In genomic region chr4:70127-70904, dm6 we compare ENCODE assay signal across 1 fruit fly cellular context.
TF ChIP-seq lines count a peak whose summit lies in the region.

No protein-coding gene starts in this region.

TF ChIP-seq in whole organism, embryonic, 481 proteins besides CTCF, POLR2A, EP300 and RAD21 (continued from another document):
- TF ChIP-seq CG8359 (GFP tag; optimal IDR thresholded peaks at IDR 0.05; lab: Kevin White, UChicago; ENCODE audit: borderline replicate concordance) (no peak), CG11560 (tag; IDR thresholded peaks at IDR 0.05; lab: Robert Waterston, UW) (no peak), psq (GFP tag; optimal IDR thresholded peaks at IDR 0.05; lab: Kevin White, UChicago) (peak; percentile 38), scrt (GFP tag; optimal IDR thresholded peaks at IDR 0.05; lab: Kevin White, UChicago) (peak; percentile 27), CG15696 (tag; optimal IDR thresholded peaks at IDR 0.05; lab: Kevin White, UChicago) (peak; percentile 32), sob (GFP tag; IDR thresholded peaks at IDR 0.05; lab: Robert Waterston, UW) (no peak), kah (GFP tag; optimal IDR thresholded peaks at IDR 0.05; lab: Kevin White, UChicago) (peak; percentile 92), TFAM (GFP tag; optimal IDR thresholded peaks at IDR 0.05; lab: Kevin White, UChicago) (no peak), gem (tag; optimal IDR thresholded peaks at IDR 0.05; lab: Kevin White, UChicago) (peak; percentile 1), Trl (optimal IDR thresholded peaks at IDR 0.05; lab: Kevin White, UChicago) (peak in 1 of 2 experiments; percentile 5), Trl (GFP tag; optimal IDR thresholded peaks at IDR 0.05; lab: Kevin White, UChicago) (no peak), Blimp-1 (GFP tag; optimal IDR thresholded peaks at IDR 0.05; lab: Kevin White, UChicago) (no peak), NfI (GFP tag; optimal IDR thresholded peaks at IDR 0.05; lab: Kevin White, UChicago) (no peak), CG9437 (GFP tag; optimal IDR thresholded peaks at IDR 0.05; lab: Kevin White, UChicago) (no peak), cato (GFP tag; optimal IDR thresholded peaks at IDR 0.05; lab: Kevin White, UChicago; ENCODE audit: borderline replicate concordance) (no peak), Xbp1 (GFP tag; optimal IDR thresholded peaks at IDR 0.05; lab: Kevin White, UChicago) (no peak), insv (GFP tag; optimal IDR thresholded peaks at IDR 0.05; lab: Kevin White, UChicago) (peak in 1 of 2 experiments; percentile 2), CG11456 (GFP tag; IDR thresholded peaks at IDR 0.05; lab: Robert Waterston, UW) (no peak), disco-r (GFP tag; optimal IDR thresholded peaks at IDR 0.05; lab: Kevin White, UChicago) (no peak), Fer1 (GFP tag; optimal IDR thresholded peaks at IDR 0.05; lab: Kevin White, UChicago) (peak; percentile 34), dpn (GFP tag; optimal IDR thresholded peaks at IDR 0.05; lab: Kevin White, UChicago) (no peak), YL-1 (GFP tag; optimal IDR thresholded peaks at IDR 0.05; lab: Kevin White, UChicago) (peak; percentile 39), zen (tag; optimal IDR thresholded peaks at IDR 0.05; lab: Kevin White, UChicago) (peak; percentile 58), Adf1 (GFP tag; IDR thresholded peaks at IDR 0.05; lab: Robert Waterston, UW) (peak; percentile 46; the same call in 1 of the 2 replicates), Abd-B (GFP tag; optimal IDR thresholded peaks at IDR 0.05; lab: Kevin White, UChicago) (no peak), eve (GFP tag; optimal IDR thresholded peaks at IDR 0.05; lab: Kevin White, UChicago) (peak in 1 of 2 experiments; percentile 57), Drgx (GFP tag; IDR thresholded peaks at IDR 0.05; lab: Robert Waterston, UW) (no peak), ash1 (GFP tag; optimal IDR thresholded peaks at IDR 0.05; lab: Kevin White, UChicago) (peak; percentile 71), CG32767 (GFP tag; IDR thresholded peaks at IDR 0.05; lab: Robert Waterston, UW) (peak; percentile 78; the same call in 1 of the 2 replicates), maf-S (GFP tag; optimal IDR thresholded peaks at IDR 0.05; lab: Kevin White, UChicago) (no peak), CG10209 (GFP tag; optimal IDR thresholded peaks at IDR 0.05; lab: Kevin White, UChicago) (peak; percentile 8), Jarid2 (GFP tag; optimal IDR thresholded peaks at IDR 0.05; lab: Kevin White, UChicago) (no peak), CG14014 (GFP tag; IDR thresholded peaks at IDR 0.05; lab: Robert Waterston, UW) (peak; percentile 50; the same call in 1 of the 2 replicates), CG12104 (GFP tag; optimal IDR thresholded peaks at IDR 0.05; lab: Kevin White, UChicago) (no peak), CG18599 (GFP tag; optimal IDR thresholded peaks at IDR 0.05; lab: Kevin White, UChicago) (no peak), pum (GFP tag; optimal IDR thresholded peaks at IDR 0.05; lab: Kevin White, UChicago) (no peak), CG5180 (GFP tag; optimal IDR thresholded peaks at IDR 0.05; lab: Kevin White, UChicago) (no peak), CG15479 (GFP tag; optimal IDR thresholded peaks at IDR 0.05; lab: Kevin White, UChicago) (peak; percentile 34), CHES-1-like (GFP tag; optimal IDR thresholded peaks at IDR 0.05; lab: Kevin White, UChicago) (no peak), CG6175 (GFP tag; IDR thresholded peaks at IDR 0.05; lab: Robert Waterston, UW) (no peak), CG8924 (tag; optimal IDR thresholded peaks at IDR 0.05; lab: Kevin White, UChicago) (peak; percentile 76), CG14965 (GFP tag; optimal IDR thresholded peaks at IDR 0.05; lab: Kevin White, UChicago; ENCODE audit: borderline replicate concordance) (no peak), B-H2 (GFP tag; optimal IDR thresholded peaks at IDR 0.05; lab: Kevin White, UChicago) (peak; percentile 45), CG12236 (GFP tag; optimal IDR thresholded peaks at IDR 0.05; lab: Kevin White, UChicago) (no peak), pros (GFP tag; optimal IDR thresholded peaks at IDR 0.05; lab: Kevin White, UChicago) (no peak), CG3065 (GFP tag; optimal IDR thresholded peaks at IDR 0.05; lab: Kevin White, UChicago) (no peak), Atf3 (GFP tag; optimal IDR thresholded peaks at IDR 0.05; lab: Kevin White, UChicago) (no peak), CG17568 (GFP tag; optimal IDR thresholded peaks at IDR 0.05; lab: Kevin White, UChicago) (peak; percentile 36), CG8290 (GFP tag; optimal IDR thresholded peaks at IDR 0.05; lab: Kevin White, UChicago) (no peak), CG8290 (tag; optimal IDR thresholded peaks at IDR 0.05; lab: Kevin White, UChicago) (peak in 1 of 2 experiments; percentile 41), bbx (GFP tag; IDR thresholded peaks at IDR 0.05; lab: Robert Waterston, UW; ENCODE audit: partially characterized antibody) (no peak), Ets97D (GFP tag; optimal IDR thresholded peaks at IDR 0.05; lab: Kevin White, UChicago) (no peak), CG13775 (GFP tag; optimal IDR thresholded peaks at IDR 0.05; lab: Kevin White, UChicago) (no peak), Side (GFP tag; optimal IDR thresholded peaks at IDR 0.05; lab: Kevin White, UChicago) (no peak), Xrp1 (GFP tag; IDR thresholded peaks at IDR 0.05; lab: Robert Waterston, UW) (no peak; the same call in 1 of the 2 replicates), CG12659 (GFP tag; optimal IDR thresholded peaks at IDR 0.05; lab: Kevin White, UChicago) (no peak), CG12391 (tag; optimal IDR thresholded peaks at IDR 0.05; lab: Kevin White, UChicago) (no peak), CG9876 (GFP tag; optimal IDR thresholded peaks at IDR 0.05; lab: Kevin White, UChicago) (no peak), chif (GFP tag; optimal IDR thresholded peaks at IDR 0.05; lab: Kevin White, UChicago) (no peak), Med (GFP tag; lab: Kevin White, UChicago) (peak; percentile 39), CG13894 (tag; optimal IDR thresholded peaks at IDR 0.05; lab: Kevin White, UChicago) (peak; percentile 70), Bgb (GFP tag; IDR thresholded peaks at IDR 0.05; lab: Robert Waterston, UW; ENCODE audit: partially characterized antibody) (no peak), tll (GFP tag; optimal IDR thresholded peaks at IDR 0.05; lab: Kevin White, UChicago) (no peak), CG18011 (GFP tag; optimal IDR thresholded peaks at IDR 0.05; lab: Kevin White, UChicago) (no peak), HLHmδ (GFP tag; optimal IDR thresholded peaks at IDR 0.05; lab: Kevin White, UChicago) (no peak), CG18476 (GFP tag; optimal IDR thresholded peaks at IDR 0.05; lab: Kevin White, UChicago) (no peak), CG2199 (GFP tag; IDR thresholded peaks at IDR 0.05; lab: Robert Waterston, UW) (peak; percentile 95), chinmo (GFP tag; IDR thresholded peaks at IDR 0.05; lab: Robert Waterston, UW; ENCODE audit: partially characterized antibody) (peak; percentile 93), stwl (tag; optimal IDR thresholded peaks at IDR 0.05; lab: Kevin White, UChicago) (no peak), run (tag; optimal IDR thresholded peaks at IDR 0.05; lab: Kevin White, UChicago) (no peak), sens (GFP tag; lab: Kevin White, UChicago) (peak; percentile 80), ara (GFP tag; IDR thresholded peaks at IDR 0.05; lab: Robert Waterston, UW) (no peak), CG7987 (GFP tag; optimal IDR thresholded peaks at IDR 0.05; lab: Kevin White, UChicago) (no peak), CG13424 (tag; optimal IDR thresholded peaks at IDR 0.05; lab: Kevin White, UChicago) (no peak), CG2202 (tag; optimal IDR thresholded peaks at IDR 0.05; lab: Kevin White, UChicago) (peak; percentile 3), CG7357 (GFP tag; IDR thresholded peaks at IDR 0.05; lab: Robert Waterston, UW) (no peak), pfk (GFP tag; optimal IDR thresholded peaks at IDR 0.05; lab: Kevin White, UChicago) (peak; percentile 13), Camta (GFP tag; optimal IDR thresholded peaks at IDR 0.05; lab: Kevin White, UChicago) (no peak), croc (GFP tag; conservative IDR thresholded peaks at IDR 0.05; lab: Robert Waterston, UW) (no peak), Ravus (GFP tag; IDR thresholded peaks at IDR 0.05; lab: Robert Waterston, UW) (no peak), sc (optimal IDR thresholded peaks at IDR 0.05; lab: Kevin White, UChicago) (no peak), sc (GFP tag; optimal IDR thresholded peaks at IDR 0.05; lab: Kevin White, UChicago) (no peak), CG4820 (GFP tag; optimal IDR thresholded peaks at IDR 0.05; lab: Kevin White, UChicago) (no peak), CG7271 (tag; optimal IDR thresholded peaks at IDR 0.05; lab: Kevin White, UChicago) (no peak), CG10543 (GFP tag; optimal IDR thresholded peaks at IDR 0.05; lab: Kevin White, UChicago) (peak; percentile 66), dimm (GFP tag; IDR thresholded peaks at IDR 0.05; lab: Robert Waterston, UW) (no peak), Dref (GFP tag; IDR thresholded peaks at IDR 0.05; lab: Robert Waterston, UW) (no peak), vvl (GFP tag; IDR thresholded peaks at IDR 0.05; lab: Robert Waterston, UW) (no peak), row (GFP tag; IDR thresholded peaks at IDR 0.05; lab: Robert Waterston, UW) (no peak), NFAT (GFP tag; IDR thresholded peaks at IDR 0.05; lab: Robert Waterston, UW) (no peak), usp (GFP tag; optimal IDR thresholded peaks at IDR 0.05; lab: Kevin White, UChicago) (no peak), Ssrp (tag; optimal IDR thresholded peaks at IDR 0.05; lab: Kevin White, UChicago) (no peak), dm (GFP tag; optimal IDR thresholded peaks at IDR 0.05; lab: Kevin White, UChicago) (no peak), CG10431 (GFP tag; optimal IDR thresholded peaks at IDR 0.05; lab: Kevin White, UChicago) (no peak)
TF ChIP-seq in whole organism, embryonic: peak in this region for 35.
